Fruit fly (Drosophila melanogaster): ENCODE results near the gene CG9667.

dm6 chr3R:8171489-8172161, 45.5 kb upstream of the CG9667 start:
- TF ChIP-seq CTCF (optimal IDR thresholded peaks at IDR 0.05) = no peak
- no peak for TF ChIP-seq CG8478 (optimal IDR thresholded peaks at IDR 0.05)
